Fruit fly (Drosophila melanogaster): ENCODE measurements around the gene larp.
A peak's percentile ranks its signal among the peaks of the same experiment; 100 is the strongest.

The larp gene

DNA sequence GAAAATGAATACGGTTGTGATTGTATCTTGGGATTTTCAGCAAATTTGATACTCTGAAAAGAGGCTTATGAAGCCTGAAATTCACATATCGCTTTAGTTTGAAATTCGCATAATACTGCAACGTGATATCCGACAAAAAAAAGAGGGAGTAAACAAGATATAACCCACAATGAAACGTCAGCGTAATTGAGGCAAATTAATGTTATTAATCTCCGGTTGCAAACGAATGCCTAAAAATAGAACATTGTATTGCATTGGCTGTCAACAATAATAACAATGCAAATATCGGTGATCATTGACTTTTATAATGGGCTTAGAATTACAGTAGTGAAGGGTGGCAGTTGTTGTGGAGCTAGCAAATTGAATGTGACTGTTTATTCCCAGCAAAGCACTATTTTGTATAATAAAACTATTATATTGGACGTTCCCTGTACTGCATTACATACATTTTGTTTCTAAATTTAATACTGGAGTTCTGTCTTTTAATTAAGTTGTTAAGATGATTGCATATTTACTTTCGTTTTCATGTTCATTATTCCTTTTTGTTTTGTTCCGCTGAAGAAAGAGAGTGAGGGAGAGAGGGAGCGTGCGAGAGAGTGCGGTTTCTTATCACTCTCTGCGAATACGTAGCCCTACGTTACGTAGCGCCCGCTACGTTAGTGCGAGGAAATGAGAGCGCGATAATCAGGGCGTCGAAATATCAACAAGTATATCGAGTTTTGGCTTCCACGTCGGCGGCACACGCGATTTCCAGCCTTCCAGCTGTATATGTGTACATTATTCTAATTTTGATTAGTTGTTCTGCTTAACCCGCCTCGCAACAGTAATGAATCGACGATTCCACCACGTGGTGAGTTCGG lies 5.7 kb downstream of the larp start (continued):
- TF ChIP-seq CG15514 (GFP tag; optimal IDR thresholded peaks at IDR 0.05) (peak; percentile 12), CG13894 (tag; optimal IDR thresholded peaks at IDR 0.05) (peak; percentile 78), sug (tag; optimal IDR thresholded peaks at IDR 0.05) (peak; percentile 21), Side (GFP tag; optimal IDR thresholded peaks at IDR 0.05) (peak; percentile 7), stc (GFP tag; IDR thresholded peaks at IDR 0.05) (no peak), CG12659 (GFP tag; optimal IDR thresholded peaks at IDR 0.05) (no peak), Antp (GFP tag; optimal IDR thresholded peaks at IDR 0.05) (no peak), Dip2 (GFP tag; IDR thresholded peaks at IDR 0.05) (no peak), Atf6 (GFP tag; IDR thresholded peaks at IDR 0.05) (peak; percentile 25; the same call in 1 of the 2 replicates), CG8089 (GFP tag; optimal IDR thresholded peaks at IDR 0.05) (no peak), CG9215 (GFP tag; IDR thresholded peaks at IDR 0.05) (no peak), CG11247 (GFP tag; IDR thresholded peaks at IDR 0.05) (no peak), CG34224 (GFP tag; IDR thresholded peaks at IDR 0.05; ENCODE audit: partially characterized antibody) (no peak; the same call in none of the 3 replicates), CG11695 (GFP tag; IDR thresholded peaks at IDR 0.05) (no peak), Spps (tag; optimal IDR thresholded peaks at IDR 0.05) (no peak), CG3281 (GFP tag; optimal IDR thresholded peaks at IDR 0.05) (peak; percentile 33), PHDP (tag; optimal IDR thresholded peaks at IDR 0.05) (no peak), cg (GFP tag; optimal IDR thresholded peaks at IDR 0.05) (peak; percentile 39), Oli (tag; optimal IDR thresholded peaks at IDR 0.05) (no peak), chn (GFP tag; optimal IDR thresholded peaks at IDR 0.05) (no peak), BEAF-32 (GFP tag; optimal IDR thresholded peaks at IDR 0.05) (peak; percentile 10), ranshi (GFP tag; IDR thresholded peaks at IDR 0.05) (no peak; the same call in 1 of the 2 replicates)

DNA sequence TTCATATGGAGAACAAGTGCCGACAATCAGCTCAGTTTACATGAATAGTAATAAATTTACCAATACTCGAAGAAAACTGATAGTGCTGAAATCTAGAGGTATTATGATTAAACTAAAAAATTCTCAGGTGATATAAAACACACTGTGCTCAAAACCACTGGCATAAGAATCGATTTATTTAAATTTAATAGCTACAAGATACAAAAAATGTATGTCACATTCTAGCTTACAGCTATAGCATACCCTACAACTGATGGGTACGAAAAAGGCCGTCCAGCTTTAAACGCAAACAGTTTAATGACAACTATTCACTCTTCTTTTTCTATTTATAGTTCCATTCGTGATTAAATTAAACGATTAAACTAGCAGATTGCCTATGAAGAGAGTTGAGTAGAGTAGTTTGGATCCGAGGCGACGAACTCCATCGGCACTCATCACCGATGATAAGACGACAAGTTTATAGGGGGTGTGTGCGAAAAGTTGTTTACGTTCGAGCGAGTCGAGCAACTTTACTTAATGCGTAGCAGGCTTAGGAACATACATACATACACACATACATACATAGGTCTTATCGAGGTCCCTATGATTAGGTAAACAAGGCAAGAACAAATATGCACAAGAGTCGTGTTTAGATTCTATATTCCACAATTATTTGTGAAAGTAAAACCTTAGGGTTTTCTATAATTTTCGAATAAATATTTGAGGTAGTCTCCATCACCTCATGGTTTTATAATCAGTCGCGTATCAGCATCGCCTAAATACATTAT lies 7.3 kb downstream of the larp start:
- peak; percentile 63 for TF ChIP-seq Fer1 (GFP tag; optimal IDR thresholded peaks at IDR 0.05)
- peak; percentile 42 for TF ChIP-seq cato (GFP tag; optimal IDR thresholded peaks at IDR 0.05; ENCODE audit: borderline replicate concordance)
- TF ChIP-seq gro (GFP tag; optimal IDR thresholded peaks at IDR 0.05): peak; percentile 74
- peak; percentile 50 for TF ChIP-seq CG14667 (GFP tag; IDR thresholded peaks at IDR 0.05)
- peak; percentile 16 for TF ChIP-seq Ravus (GFP tag; IDR thresholded peaks at IDR 0.05)
- peak; percentile 41 for TF ChIP-seq CG6765 (GFP tag; optimal IDR thresholded peaks at IDR 0.05)
- peak; percentile 19 for TF ChIP-seq CG6683 (GFP tag; optimal IDR thresholded peaks at IDR 0.05)
- peak; percentile 76 for TF ChIP-seq NfI (GFP tag; optimal IDR thresholded peaks at IDR 0.05)
- peak; percentile 63; the same call in 1 of the 2 replicates for TF ChIP-seq CG10366 (GFP tag; IDR thresholded peaks at IDR 0.05)
- TF ChIP-seq CG4282 (GFP tag; optimal IDR thresholded peaks at IDR 0.05): no peak
- peak; percentile 68 for TF ChIP-seq CG13775 (GFP tag; optimal IDR thresholded peaks at IDR 0.05)
- no peak for TF ChIP-seq kah (GFP tag; optimal IDR thresholded peaks at IDR 0.05)
- TF ChIP-seq CG7271 (tag; optimal IDR thresholded peaks at IDR 0.05): peak; percentile 79
- TF ChIP-seq CG6854 (GFP tag; optimal IDR thresholded peaks at IDR 0.05): peak; percentile 3
- TF ChIP-seq CG13287 (GFP tag; IDR thresholded peaks at IDR 0.05; ENCODE audit: partially characterized antibody): no peak
- peak; percentile 76 for TF ChIP-seq lmd (GFP tag; IDR thresholded peaks at IDR 0.05)
- peak; percentile 65 for TF ChIP-seq fd64A (GFP tag; optimal IDR thresholded peaks at IDR 0.05)
- TF ChIP-seq CG30020 (tag; optimal IDR thresholded peaks at IDR 0.05): no peak
- TF ChIP-seq Bdp1 (GFP tag; optimal IDR thresholded peaks at IDR 0.05): peak; percentile 68
- peak; percentile 82 for TF ChIP-seq HmgZ (tag; optimal IDR thresholded peaks at IDR 0.05)
- peak; percentile 46 for TF ChIP-seq btn (GFP tag; optimal IDR thresholded peaks at IDR 0.05)
- no peak for TF ChIP-seq CG3995 (GFP tag; optimal IDR thresholded peaks at IDR 0.05)
- TF ChIP-seq CG11695 (GFP tag; IDR thresholded peaks at IDR 0.05): peak; percentile 53
- TF ChIP-seq CG8359 (GFP tag; optimal IDR thresholded peaks at IDR 0.05; ENCODE audit: borderline replicate concordance): peak; percentile 72
- no peak for TF ChIP-seq CG17912 (GFP tag; optimal IDR thresholded peaks at IDR 0.05)
- peak; percentile 30 to 80 for TF ChIP-seq bsh (GFP tag; optimal IDR thresholded peaks at IDR 0.05)

Data from whole organism, embryonic.